Worm (Caenorhabditis elegans) whole organism, dauer: ENCODE data around the gene srw-63.

Experiments used
- unc-62 ChIP-seq: sonication (generic microtip); optimal IDR thresholded peaks from 2 replicates; lab custom pipeline; 2017; ENCODE audit warnings: missing biosample characterization, missing genetic modification reagents, missing genetic modification characterization

The srw-63 gene

DNA sequence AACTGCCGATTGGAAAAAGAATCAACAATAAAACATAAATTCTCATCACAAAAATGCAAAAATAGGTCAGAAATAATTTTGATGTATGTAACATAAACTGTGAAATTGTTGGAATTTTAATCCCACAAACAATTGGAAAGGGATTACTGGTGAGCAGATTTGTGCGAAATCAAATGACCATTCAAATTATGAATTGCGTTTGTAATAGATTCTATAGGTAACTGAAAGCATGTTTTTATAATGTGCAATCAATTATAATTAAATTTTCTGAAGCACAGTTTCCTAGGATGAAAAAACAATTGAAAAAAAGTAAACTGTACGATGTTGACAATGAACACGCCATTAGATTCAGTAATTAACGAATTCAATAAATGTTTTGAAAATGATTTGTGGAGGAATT lies 30.0 kb downstream of the srw-63 start, which contains the start of gene tor-1:
TSS of gene tor-1 (minus strand) at position 101 of the 400 bp plus-strand sequence.
- no peak for TF ChIP-seq unc-62 (GFP tag; lab: Kevin White, UChicago)

ce11 chrIV:13984041-13984440 lies 31.7 kb downstream of the srw-63 start, which contains the start of gene tor-2:
tor-2 (minus strand) TSS chrIV:13984141.
- TF ChIP-seq unc-62 (GFP tag; lab: Kevin White, UChicago): no peak

ce11 chrIV:13982425-13982824 lies 33.3 kb downstream of the srw-63 start, which contains the start of gene gei-18:
gei-18 (minus strand) TSS chrIV:13982525.
- TF ChIP-seq unc-62 (GFP tag; lab: Kevin White, UChicago): no peak

DNA sequence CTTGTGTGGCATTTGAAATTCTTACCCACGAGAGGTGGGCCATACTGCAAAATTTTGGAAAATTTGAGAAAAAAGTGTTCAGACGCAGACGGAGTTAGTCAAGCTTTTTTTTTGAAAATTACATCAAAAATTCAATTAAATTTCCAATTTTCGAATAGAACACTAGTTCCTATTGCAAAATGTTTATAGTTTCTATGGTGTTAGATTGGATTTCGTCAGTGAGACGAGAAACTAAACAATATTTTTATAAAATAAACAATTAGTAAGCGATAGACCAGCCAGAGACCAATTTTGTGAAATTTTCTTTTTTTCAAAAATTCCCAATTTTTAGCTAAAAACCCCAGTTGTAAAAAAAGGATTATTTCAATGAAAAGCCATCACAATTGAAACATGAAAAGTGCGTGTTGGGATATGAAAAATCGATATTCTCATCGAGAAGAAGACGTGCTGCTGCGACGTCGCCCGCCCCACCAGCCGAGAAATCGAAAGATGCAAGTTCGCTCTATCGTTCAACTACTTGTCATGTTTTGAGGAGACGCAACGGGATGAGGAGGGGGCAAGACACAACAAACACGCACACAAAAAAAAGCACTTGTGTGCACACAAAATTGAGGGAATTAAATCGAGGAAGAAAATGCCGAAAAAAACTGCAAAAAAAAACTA lies 35.8 kb downstream of the srw-63 start, which contains the start of gene dnbp-1:
TSS of gene dnbp-1 (minus strand) at position 51 of the 663 bp plus-strand sequence.
- TF ChIP-seq unc-62 (GFP tag; lab: Kevin White, UChicago): no peak
